Worm (Caenorhabditis elegans): ENCODE data around the gene irg-3.

- TF ChIP-seq elt-3 (tag; optimal IDR thresholded peaks at IDR 0.05) (no peak), unc-39 (tag; optimal IDR thresholded peaks at IDR 0.05) (no peak), nfya-1 (tag; optimal IDR thresholded peaks at IDR 0.05; ENCODE audit: insufficient read depth) (no peak), nhr-12 (tag; optimal IDR thresholded peaks at IDR 0.05) (no peak), unc-62 (GFP tag; optimal IDR thresholded peaks at IDR 0.05) (no peak), nhr-67 (tag; optimal IDR thresholded peaks at IDR 0.05) (no peak), ceh-16 (tag; optimal IDR thresholded peaks at IDR 0.05) (no peak), zag-1 (tag; optimal IDR thresholded peaks at IDR 0.05) (no peak), skn-1 (tag; optimal IDR thresholded peaks at IDR 0.05) (no peak)
Measured at ce11 chrV:2570643-2571042, 21.7 kb upstream of the irg-3 start, which contains the start of gene srj-19.

All from whole organism, L3 larva.